Worm (Caenorhabditis elegans) whole organism, L1 larva: ENCODE measurements around the gene Y40B10A.5.

Experiments used
- C04F5.9 ChIP-seq: sonication (generic microtip); optimal IDR thresholded peaks from 2 replicates; lab custom pipeline; 2016; ENCODE audit warnings: missing genetic modification characterization, missing compliant biosample characterization
- C16A3.4 ChIP-seq: fragments of 150-350 bp; optimal IDR thresholded peaks from 2 replicates; lab custom pipeline; 2014; ENCODE audit warnings: missing biosample characterization, missing genetic modification characterization
- C34B4.2 ChIP-seq: sonication (generic microtip); optimal IDR thresholded peaks from 2 replicates; lab custom pipeline; 2017; ENCODE audit warnings: mild to moderate bottlenecking, missing genetic modification characterization, missing compliant biosample characterization
- F16B12.6 ChIP-seq: fragments of 150-350 bp; optimal IDR thresholded peaks from 2 replicates; lab custom pipeline; 2014; ENCODE audit warnings: missing biosample characterization, missing genetic modification characterization
- blmp-1 ChIP-seq: fragments of 150-350 bp; optimal IDR thresholded peaks from 2 replicates; lab custom pipeline; 2014; ENCODE audit warnings: missing biosample characterization, missing genetic modification characterization
- ceh-82 ChIP-seq, 3 experiments: fragments of 150-350 bp in 1 of 3; sonication (generic microtip) in 2 of 3; optimal IDR thresholded peaks; 2 replicates each; lab custom pipeline; 2014 to 2017; ENCODE audit warnings: missing biosample characterization in 3 of 3, missing genetic modification characterization in 3 of 3
- ceh-88 ChIP-seq: fragments of 200-800 bp; sonication (Bioruptor generic); IDR thresholded peaks from 2 replicates; pipeline ENCODE4 v1.3.6; 2022; ENCODE audit warnings: missing genetic modification characterization, missing compliant biosample characterization
- ces-1 ChIP-seq: fragments of 150-350 bp; optimal IDR thresholded peaks from 2 replicates; lab custom pipeline; 2014; ENCODE audit warnings: missing biosample characterization, missing genetic modification reagents, missing genetic modification characterization
- dpl-1 ChIP-seq, 3 experiments: fragments of 150-350 bp in 2 of 3; sonication (generic microtip) in 1 of 3; optimal IDR thresholded peaks; 2 replicates each; lab custom pipeline; 2014 to 2017; ENCODE audit warnings: missing biosample characterization in 3 of 3, missing genetic modification characterization in 3 of 3, missing genetic modification reagents in 3 of 3
- dsc-1 ChIP-seq: sonication (generic microtip); optimal IDR thresholded peaks from 2 replicates; lab custom pipeline; 2016; ENCODE audit warnings: mild to moderate bottlenecking, missing genetic modification characterization, missing compliant biosample characterization
- efl-1 ChIP-seq, 4 experiments: fragments of 150-350 bp; optimal IDR thresholded peaks in 3 of 4; peaks in 1 of 4; 1 replicate in 1 of 4; 2 replicates in 3 of 4; lab custom pipeline; 2014; ENCODE audit warnings: missing biosample characterization in 2 of 4, missing genetic modification characterization in 2 of 4, missing genetic modification reagents in 2 of 4
- egl-27 ChIP-seq, 2 experiments: fragments of 150-350 bp in 1 of 2; sonication (generic microtip); optimal IDR thresholded peaks; 3 replicates each; lab custom pipeline; 2017 to 2018; ENCODE audit warnings: missing biosample characterization in 2 of 2, missing genetic modification characterization in 2 of 2, missing genetic modification reagents in 2 of 2
- elt-3 ChIP-seq, 6 experiments: fragments of 150-350 bp in 1 of 6; sonication (generic microtip); optimal IDR thresholded peaks; 2 replicates each; lab custom pipeline; 2017 to 2018; ENCODE audit warnings: missing biosample characterization in 6 of 6, missing genetic modification characterization in 6 of 6, inconsistent platforms in 1 of 6
- fos-1 ChIP-seq: fragments of 150-350 bp; optimal IDR thresholded peaks from 2 replicates; lab custom pipeline; 2014; ENCODE audit warnings: missing biosample characterization, missing genetic modification characterization
- hpl-2 ChIP-seq: fragments of 150-350 bp; optimal IDR thresholded peaks from 2 replicates; lab custom pipeline; 2014; ENCODE audit warnings: missing biosample characterization, missing genetic modification reagents, missing genetic modification characterization
- irx-1 ChIP-seq: sonication (generic microtip); optimal IDR thresholded peaks from 2 replicates; lab custom pipeline; 2016; ENCODE audit warnings: missing genetic modification characterization, missing compliant biosample characterization
- lin-13 ChIP-seq: fragments of 150-350 bp; optimal IDR thresholded peaks from 2 replicates; lab custom pipeline; 2014; ENCODE audit warnings: missing biosample characterization, missing genetic modification reagents, missing genetic modification characterization
- lin-14 ChIP-seq: fragments of 200-800 bp; sonication (Bioruptor generic); optimal IDR thresholded peaks from 2 replicates; lab custom pipeline; 2018; ENCODE audit warnings: mild to moderate bottlenecking, missing genetic modification characterization, moderate library complexity, missing compliant biosample characterization
- lin-35 ChIP-seq, 2 experiments: fragments of 150-350 bp; optimal IDR thresholded peaks; 2 replicates each; lab custom pipeline; 2014; ENCODE audit warnings: missing biosample characterization in 2 of 2, missing genetic modification characterization in 2 of 2, missing genetic modification reagents in 2 of 2
- lin-39 ChIP-seq: fragments of 150-350 bp; optimal IDR thresholded peaks from 2 replicates; lab custom pipeline; 2014; ENCODE audit warnings: missing biosample characterization, missing genetic modification reagents, missing genetic modification characterization
- lir-3 ChIP-seq: sonication (generic microtip); optimal IDR thresholded peaks from 2 replicates; lab custom pipeline; 2016; ENCODE audit warnings: mild to moderate bottlenecking, missing genetic modification characterization, moderate library complexity, missing compliant biosample characterization; ENCODE audit not compliant: poor library complexity
- lsy-2 ChIP-seq, 2 experiments: fragments of 150-350 bp; optimal IDR thresholded peaks; 2 replicates each; lab custom pipeline; 2014; ENCODE audit warnings: missing biosample characterization in 2 of 2, missing genetic modification characterization in 2 of 2
- mab-9 ChIP-seq: fragments of 200-800 bp; sonication (Bioruptor generic); IDR thresholded peaks from 2 replicates; pipeline ENCODE4 v1.3.6; 2022; ENCODE audit warnings: missing genetic modification reagents, missing genetic modification characterization, missing compliant biosample characterization
- mdl-1 ChIP-seq, 2 experiments: fragments of 150-350 bp; optimal IDR thresholded peaks; 2 replicates each; lab custom pipeline; 2014 to 2017; ENCODE audit warnings: missing biosample characterization in 2 of 2, missing genetic modification characterization in 2 of 2, inconsistent platforms in 1 of 2
- mep-1 ChIP-seq: fragments of 150-350 bp; optimal IDR thresholded peaks from 2 replicates; lab custom pipeline; 2014; ENCODE audit warnings: missing biosample characterization, missing genetic modification characterization
- nhr-12 ChIP-seq: sonication (generic microtip); optimal IDR thresholded peaks from 2 replicates; lab custom pipeline; 2017; ENCODE audit warnings: missing biosample characterization, missing genetic modification characterization
- nhr-19 ChIP-seq: fragments of 200-800 bp; sonication (Bioruptor generic); conservative IDR thresholded peaks from 2 replicates; pipeline ENCODE4 v1.3.6; 2022; ENCODE audit warnings: missing genetic modification characterization, missing compliant biosample characterization
- nhr-20 ChIP-seq: sonication (generic microtip); optimal IDR thresholded peaks from 2 replicates; lab custom pipeline; 2016; ENCODE audit warnings: mild to moderate bottlenecking, missing genetic modification characterization, missing compliant biosample characterization
- nhr-47 ChIP-seq: sonication (generic microtip); optimal IDR thresholded peaks from 2 replicates; lab custom pipeline; 2016; ENCODE audit warnings: mild to moderate bottlenecking, missing genetic modification characterization, moderate library complexity, missing compliant biosample characterization
- nhr-71 ChIP-seq: sonication (generic microtip); optimal IDR thresholded peaks from 2 replicates; lab custom pipeline; 2016; ENCODE audit warnings: mild to moderate bottlenecking, missing genetic modification characterization, moderate library complexity, missing compliant biosample characterization
- nhr-85 ChIP-seq: sonication (generic microtip); peaks from one replicate; lab custom pipeline; 2016; ENCODE audit warnings: missing genetic modification characterization, inconsistent platforms, missing compliant biosample characterization
- nhr-90 ChIP-seq: sonication (generic microtip); optimal IDR thresholded peaks from 2 replicates; lab custom pipeline; 2016; ENCODE audit warnings: mild to moderate bottlenecking, missing genetic modification characterization, missing compliant biosample characterization; ENCODE audit not compliant: poor library complexity
- pag-3 ChIP-seq: sonication (generic microtip); optimal IDR thresholded peaks from 2 replicates; lab custom pipeline; 2017; ENCODE audit warnings: missing genetic modification characterization, mild to moderate bottlenecking, missing compliant biosample characterization, antibody characterized with exemption, borderline replicate concordance; ENCODE audit not compliant: insufficient read depth
- rnt-1 ChIP-seq: sonication (generic microtip); optimal IDR thresholded peaks from 2 replicates; lab custom pipeline; 2016; ENCODE audit warnings: mild to moderate bottlenecking, missing genetic modification characterization, moderate library complexity, missing compliant biosample characterization
- skn-1 ChIP-seq: fragments of 150-350 bp; optimal IDR thresholded peaks from 2 replicates; lab custom pipeline; 2014; ENCODE audit warnings: missing biosample characterization, missing genetic modification characterization
- snu-23 ChIP-seq: sonication (generic microtip); optimal IDR thresholded peaks from 2 replicates; lab custom pipeline; 2016; ENCODE audit warnings: missing genetic modification characterization, missing compliant biosample characterization
- sup-37 ChIP-seq: fragments of 200-800 bp; sonication (Bioruptor generic); optimal IDR thresholded peaks from 2 replicates; lab custom pipeline; 2018; ENCODE audit warnings: mild to moderate bottlenecking, missing genetic modification characterization, missing compliant biosample characterization
- swsn-7 ChIP-seq: sonication (generic microtip); optimal IDR thresholded peaks from 2 replicates; lab custom pipeline; 2016; ENCODE audit warnings: missing genetic modification characterization, missing compliant biosample characterization
- tbx-2 ChIP-seq: sonication (generic microtip); optimal IDR thresholded peaks from 2 replicates; lab custom pipeline; 2016; ENCODE audit warnings: missing genetic modification characterization, missing compliant biosample characterization
- xbp-1 ChIP-seq: sonication (generic microtip); optimal IDR thresholded peaks from 2 replicates; lab custom pipeline; 2016; ENCODE audit warnings: missing genetic modification characterization, missing compliant biosample characterization
- ztf-4 ChIP-seq: fragments of 150-350 bp; optimal IDR thresholded peaks from 2 replicates; lab custom pipeline; 2014; ENCODE audit warnings: missing biosample characterization, missing genetic modification characterization

Y40B10A.5 gene

DNA sequence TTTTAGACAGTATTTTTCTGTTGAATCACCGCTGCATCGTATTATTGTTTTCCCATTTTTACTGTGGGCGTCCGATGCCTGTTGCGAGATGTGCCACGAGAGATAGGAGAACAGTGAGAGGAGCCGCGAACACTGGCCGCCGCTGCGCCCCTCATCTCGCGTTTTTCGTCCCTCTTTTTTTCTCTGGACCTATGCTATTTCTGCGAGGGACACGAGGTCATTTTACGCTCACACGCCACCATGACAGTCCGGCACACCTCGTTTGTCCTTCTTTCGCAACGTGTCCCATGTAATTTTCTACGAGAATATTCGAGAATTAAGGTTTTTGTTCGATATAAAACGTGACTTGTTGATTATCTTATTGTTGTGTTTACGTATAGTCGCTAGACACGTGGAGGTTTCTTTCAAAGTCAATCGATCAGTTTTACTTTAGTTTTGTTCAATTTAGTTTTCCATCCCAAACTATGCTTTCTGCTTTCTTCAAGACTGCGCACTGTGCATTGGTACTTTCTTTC lies 22.2 kb upstream of the Y40B10A.5 start, which contains the start of gene lbp-9:
Gene lbp-9, plus strand, starts transcription at position 465 of the 515 bp plus-strand sequence.
- TF ChIP-seq C34B4.2 (tag; lab: Kevin White, UChicago) (no peak), nhr-71 (tag; lab: Kevin White, UChicago) (peak; percentile 80), fos-1 (no peak), lin-14 (GFP tag; lab: Kevin White, UChicago) (peak; percentile 99), xbp-1 (tag; lab: Kevin White, UChicago) (peak; percentile 35), sup-37 (no peak), egl-27 (tag; optimal IDR thresholded peaks at IDR 0.05; lab: Kevin White, UChicago) (no peak), snu-23 (GFP tag; lab: Kevin White, UChicago) (peak; percentile 80), ceh-82 (tag; optimal IDR thresholded peaks at IDR 0.05; lab: Kevin White, UChicago) (peak in 1 of 3 experiments; percentile 31), skn-1 (tag; lab: Kevin White, UChicago) (peak; percentile 74), nhr-90 (tag; lab: Kevin White, UChicago) (peak; percentile 43), dpl-1 (GFP tag; optimal IDR thresholded peaks at IDR 0.05; lab: Kevin White, UChicago) (peak in 2 of 3 experiments; percentile 6 to 50), C04F5.9 (peak; percentile 15), lin-13 (GFP tag; lab: Kevin White, UChicago) (peak; percentile 28), nhr-19 (GFP tag; lab: Robert Waterston, UW) (peak; percentile 37; the same call in 1 of the 2 replicates), hpl-2 (GFP tag; lab: Kevin White, UChicago) (no peak), nhr-20 (tag; lab: Kevin White, UChicago) (peak; percentile 88), lsy-2 (tag; optimal IDR thresholded peaks at IDR 0.05; lab: Kevin White, UChicago) (peak; percentile 15 to 34), lin-39 (tag; lab: Kevin White, UChicago) (no peak), ces-1 (GFP tag; lab: Kevin White, UChicago) (no peak), F16B12.6 (tag; lab: Kevin White, UChicago) (no peak), mab-9 (GFP tag; lab: Robert Waterston, UW) (no peak), dsc-1 (no peak), irx-1 (tag; lab: Kevin White, UChicago) (peak; percentile 25), lir-3 (tag; lab: Kevin White, UChicago) (no peak), blmp-1 (tag; lab: Kevin White, UChicago) (peak; percentile 36), nhr-47 (tag; lab: Kevin White, UChicago) (peak; percentile 41), rnt-1 (tag; lab: Kevin White, UChicago) (peak; percentile 10), lin-35 (GFP tag; optimal IDR thresholded peaks at IDR 0.05; lab: Kevin White, UChicago) (peak; percentile 42 to 69), elt-3 (tag; optimal IDR thresholded peaks at IDR 0.05; lab: Kevin White, UChicago) (no peak), nhr-85 (tag; lab: Kevin White, UChicago) (peak; percentile 91), mep-1 (tag; lab: Kevin White, UChicago) (peak; percentile 89), C16A3.4 (tag; lab: Kevin White, UChicago) (no peak), pag-3 (tag; lab: Kevin White, UChicago) (no peak), ztf-4 (tag; lab: Kevin White, UChicago) (peak; percentile 21), efl-1 (optimal IDR thresholded peaks at IDR 0.05; lab: Kevin White, UChicago) (peak; percentile 12 to 35), efl-1 (GFP tag; optimal IDR thresholded peaks at IDR 0.05 in 1 of 2; lab: Kevin White, UChicago) (peak; percentile 36 to 82), tbx-2 (peak; percentile 23), mdl-1 (tag; optimal IDR thresholded peaks at IDR 0.05; lab: Kevin White, UChicago) (peak in 1 of 2 experiments; percentile 81), swsn-7 (tag; lab: Kevin White, UChicago) (peak; percentile 40)

DNA sequence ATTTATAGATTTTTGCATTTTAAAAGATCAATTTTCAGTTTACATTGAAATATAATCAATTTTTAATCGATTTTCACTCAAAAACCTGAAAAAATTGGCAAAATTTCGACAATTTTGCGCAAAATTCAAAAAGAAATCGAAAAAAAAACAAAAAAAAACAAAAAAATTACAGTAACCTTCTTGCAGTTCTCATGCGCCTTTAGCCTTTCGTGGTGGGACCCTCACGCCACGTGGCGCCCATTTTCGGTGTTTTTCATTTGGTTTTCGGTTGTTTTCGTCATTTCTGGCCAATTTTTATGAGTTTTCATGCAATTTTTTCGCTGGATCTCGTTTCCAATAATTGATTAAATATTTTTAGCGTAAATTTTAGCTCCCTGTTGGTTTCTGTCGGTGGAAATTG lies 21.6 kb upstream of the Y40B10A.5 start:
- TF ChIP-seq nhr-12 (tag; lab: Kevin White, UChicago) (no peak), ceh-88 (GFP tag; lab: Robert Waterston, UW) (no peak), nhr-71 (tag; lab: Kevin White, UChicago) (no peak), mab-9 (GFP tag; lab: Robert Waterston, UW) (no peak), lsy-2 (tag; optimal IDR thresholded peaks at IDR 0.05; lab: Kevin White, UChicago) (no peak), lin-35 (GFP tag; optimal IDR thresholded peaks at IDR 0.05; lab: Kevin White, UChicago) (no peak)
